Worm (Caenorhabditis elegans) whole organism, midembryonic: ENCODE data around the gene C01G6.9.
A peak's percentile ranks its signal among the peaks of the same experiment; 100 is the strongest.

Experiments used
- T22C8.4 ChIP-seq: fragments of 200-800 bp; sonication (Bioruptor generic); IDR thresholded peaks from 2 replicates; pipeline ENCODE4 v1.3.6; 2022; ENCODE audit warnings: missing genetic modification characterization, missing compliant biosample characterization
- cog-1 ChIP-seq: sonication (generic microtip); optimal IDR thresholded peaks from 2 replicates; lab custom pipeline; 2016; ENCODE audit warnings: missing genetic modification characterization, missing compliant biosample characterization
- flt-1 ChIP-seq: fragments of 200-800 bp; sonication (Bioruptor generic); IDR thresholded peaks from 2 replicates; pipeline ENCODE4 v1.3.6; 2022; ENCODE audit warnings: missing genetic modification characterization, missing compliant biosample characterization
- klf-2 ChIP-seq: fragments of 200-800 bp; sonication (Bioruptor generic); conservative IDR thresholded peaks from 2 replicates; pipeline ENCODE4 v1.3.6; 2022; ENCODE audit warnings: missing genetic modification reagents, missing genetic modification characterization, missing compliant biosample characterization
- med-1 ChIP-seq: sonication (generic microtip); optimal IDR thresholded peaks from 2 replicates; lab custom pipeline; 2017; ENCODE audit warnings: missing genetic modification characterization, mild to moderate bottlenecking, missing compliant biosample characterization, antibody characterized with exemption, missing genetic modification reagents; ENCODE audit not compliant: insufficient read depth
- ref-1 ChIP-seq: fragments of 200-800 bp; sonication (Bioruptor generic); conservative IDR thresholded peaks from 2 replicates; pipeline ENCODE4 v1.3.6; 2022; ENCODE audit warnings: missing genetic modification reagents, missing genetic modification characterization, missing compliant biosample characterization
- tab-1 ChIP-seq: fragments of 200-800 bp; sonication (Bioruptor generic); IDR thresholded peaks from 2 replicates; pipeline ENCODE4 v1.3.6; 2022; ENCODE audit warnings: missing genetic modification characterization, missing compliant biosample characterization
- ztf-23 ChIP-seq: fragments of 200-800 bp; sonication (Bioruptor generic); IDR thresholded peaks from 2 replicates; pipeline ENCODE4 v1.3.6; 2022; ENCODE audit warnings: missing genetic modification reagents, missing genetic modification characterization, missing compliant biosample characterization
- ztf-29 ChIP-seq: fragments of 200-800 bp; sonication (Bioruptor generic); IDR thresholded peaks from 2 replicates; pipeline ENCODE4 v1.3.6; 2022; ENCODE audit warnings: missing genetic modification reagents, missing genetic modification characterization, missing compliant biosample characterization

The C01G6.9 gene

DNA sequence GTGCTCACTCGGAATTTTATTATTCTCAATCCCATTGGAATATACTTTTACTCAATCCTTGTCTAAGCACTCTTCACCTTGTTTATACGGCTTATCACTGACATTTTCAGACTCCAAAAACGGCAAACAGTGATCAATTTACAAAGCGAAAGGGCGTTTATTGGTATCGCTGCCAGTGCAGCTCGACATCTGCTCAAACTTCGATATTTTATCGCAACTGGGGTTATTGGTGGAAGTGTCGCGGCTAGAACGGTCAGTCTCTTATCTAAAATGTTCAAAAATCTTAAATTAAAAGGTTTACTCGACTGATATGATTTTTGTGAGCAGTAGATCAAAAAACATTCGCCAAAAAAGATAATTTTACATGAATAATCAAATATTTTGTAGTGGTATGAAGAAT, 29.9 kb upstream of the C01G6.9 start:
- TF ChIP-seq ztf-29 = no peak
- no peak for TF ChIP-seq ztf-23
- TF ChIP-seq flt-1 (GFP tag; lab: Robert Waterston, UW) = no peak
- TF ChIP-seq tab-1 (GFP tag; lab: Robert Waterston, UW) = no peak
- TF ChIP-seq ref-1 = no peak
- TF ChIP-seq klf-2 (GFP tag; lab: Robert Waterston, UW) = no peak
- TF ChIP-seq cog-1 (tag; lab: Kevin White, UChicago) = no peak
- no peak for TF ChIP-seq med-1 (GFP tag; lab: Kevin White, UChicago)
- no peak for TF ChIP-seq T22C8.4 (GFP tag; lab: Robert Waterston, UW)

DNA sequence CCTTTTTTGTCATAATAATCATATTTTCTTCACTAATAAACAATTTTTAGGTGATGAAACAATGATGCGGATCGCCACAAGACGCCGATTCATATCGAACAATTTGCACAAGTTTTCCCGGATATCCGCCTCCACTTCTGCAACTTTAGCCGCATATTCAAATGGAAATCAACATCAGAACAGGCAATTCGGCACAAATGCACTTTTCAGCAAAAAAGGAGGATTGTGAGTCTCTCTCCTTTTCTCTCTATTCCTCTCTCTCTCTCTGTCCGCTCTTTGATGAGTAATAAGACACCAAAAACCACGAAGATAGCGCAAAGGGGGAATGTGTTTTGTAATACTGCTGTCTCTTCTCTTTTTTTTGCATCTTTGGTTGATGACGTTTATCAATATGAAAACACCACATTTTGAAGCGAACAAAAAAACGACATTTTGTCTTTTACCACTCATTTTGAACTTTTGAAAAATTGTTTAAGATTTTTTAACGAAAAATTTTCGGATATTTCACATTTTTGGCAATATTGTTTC, 29.3 kb upstream of the C01G6.9 start, which contains the start of gene eat-3:
Gene eat-3, plus strand, starts transcription at position 51 of the 528 bp plus-strand sequence.
- TF ChIP-seq ref-1 = no peak
- TF ChIP-seq T22C8.4 (GFP tag; lab: Robert Waterston, UW) = no peak
- no peak for TF ChIP-seq flt-1 (GFP tag; lab: Robert Waterston, UW)
- no peak for TF ChIP-seq med-1 (GFP tag; lab: Kevin White, UChicago)
- TF ChIP-seq ztf-23 = peak; percentile 65
- TF ChIP-seq klf-2 (GFP tag; lab: Robert Waterston, UW) = no peak
- TF ChIP-seq ztf-29 = no peak

DNA sequence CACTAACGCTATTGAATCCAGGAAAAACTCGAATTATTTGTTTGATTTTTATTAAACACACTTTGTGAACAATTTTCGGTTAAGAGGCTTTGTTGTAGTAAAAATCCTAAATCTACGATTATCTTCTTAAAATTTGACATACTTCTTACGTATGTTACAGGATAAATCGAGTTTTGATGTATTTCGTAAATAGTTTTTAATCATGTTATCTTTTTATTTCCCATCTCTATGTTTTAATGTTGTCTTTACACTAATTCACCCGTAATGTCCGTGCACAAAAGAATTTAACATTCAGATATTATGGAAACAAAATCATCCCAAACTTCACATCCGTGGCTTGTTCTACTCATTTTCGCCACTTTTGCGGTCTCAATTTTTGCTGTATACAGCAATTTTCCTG, 28.0 kb upstream of the C01G6.9 start, which contains the start of gene egli-1:
Gene egli-1, plus strand, starts transcription at position 301 of the 400 bp plus-strand sequence.
- TF ChIP-seq cog-1 (tag; lab: Kevin White, UChicago) (no peak), ztf-23 (no peak), ref-1 (no peak)

DNA sequence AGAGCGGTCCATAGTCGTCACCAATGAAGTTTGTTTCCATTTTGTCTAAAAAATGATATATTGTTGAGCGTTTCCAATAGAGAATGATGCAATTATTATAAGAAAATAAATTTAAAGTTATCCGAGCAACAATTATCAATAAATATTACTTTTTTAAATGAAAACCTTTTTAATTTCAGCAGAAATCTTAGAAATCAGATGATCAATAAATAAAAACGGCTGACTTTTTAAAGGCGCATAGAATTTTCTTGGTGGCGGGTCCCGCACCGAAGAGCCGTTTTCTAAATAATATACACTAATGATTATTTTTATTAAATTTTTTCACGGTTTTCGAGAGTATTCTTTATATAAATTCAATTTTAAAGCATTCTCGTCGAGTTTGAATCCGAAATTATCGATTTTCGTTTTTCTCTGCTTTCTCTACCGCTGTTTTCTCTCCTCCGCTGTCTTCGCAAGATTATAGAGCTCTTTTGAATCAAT, 27.3 kb upstream of the C01G6.9 start, which contains the start of gene rab-39:
Gene rab-39, minus strand, starts transcription at position 51 of the 480 bp plus-strand sequence.
- TF ChIP-seq klf-2 (GFP tag; lab: Robert Waterston, UW) = no peak
- TF ChIP-seq cog-1 (tag; lab: Kevin White, UChicago) = no peak
- no peak for TF ChIP-seq ref-1
- TF ChIP-seq med-1 (GFP tag; lab: Kevin White, UChicago) = no peak
- TF ChIP-seq flt-1 (GFP tag; lab: Robert Waterston, UW) = no peak
- TF ChIP-seq T22C8.4 (GFP tag; lab: Robert Waterston, UW) = no peak
- no peak for TF ChIP-seq ztf-23
- TF ChIP-seq tab-1 (GFP tag; lab: Robert Waterston, UW) = no peak
- TF ChIP-seq ztf-29 = no peak

DNA sequence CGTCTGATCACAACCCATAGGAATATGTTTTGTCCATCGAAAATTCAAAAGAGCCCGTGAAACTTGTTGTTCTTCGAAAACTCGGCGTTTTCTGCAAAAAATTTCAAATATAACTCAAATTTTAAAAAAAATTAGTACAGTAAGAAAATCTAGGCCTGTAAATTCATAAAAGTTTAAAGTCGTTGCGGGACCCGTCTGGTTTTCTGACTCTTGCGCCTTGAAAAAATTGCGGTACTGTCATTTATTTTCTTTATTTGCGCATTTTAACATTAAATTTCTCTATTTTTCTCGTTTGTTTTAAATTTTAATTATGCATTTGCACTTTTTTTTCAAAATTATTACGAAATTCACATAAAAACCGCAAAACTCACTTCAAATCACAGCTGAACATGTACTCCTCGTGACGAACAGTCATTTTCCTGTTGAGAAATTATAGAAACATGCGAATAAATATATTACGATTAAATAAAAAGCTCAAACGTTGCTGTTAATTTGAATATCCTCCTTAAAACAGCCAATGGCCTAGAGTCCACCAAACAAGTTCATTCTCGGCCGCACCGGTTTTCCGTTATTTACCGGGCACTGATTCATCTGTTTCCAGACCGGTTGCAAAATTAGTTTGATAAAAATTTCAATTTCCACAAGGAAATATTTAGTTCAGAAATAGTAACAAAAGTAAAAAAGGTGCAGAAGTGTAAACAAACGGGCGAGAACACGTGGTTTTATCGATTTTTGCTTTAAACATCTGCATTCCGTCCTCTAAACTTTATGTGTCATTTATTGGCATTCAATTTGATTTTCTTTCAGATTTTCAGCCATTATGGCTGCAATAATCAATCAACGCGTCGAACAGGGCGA, 23.7 kb upstream of the C01G6.9 start, which contains the start of the genes csa-1 and wdfy-2:
Gene csa-1, minus strand, starts transcription at position 669 of the 858 bp plus-strand sequence.
Gene wdfy-2, plus strand, starts transcription at position 808 of the 858 bp plus-strand sequence.
- no peak for TF ChIP-seq med-1 (GFP tag; lab: Kevin White, UChicago)
- TF ChIP-seq ztf-29 = no peak
- TF ChIP-seq flt-1 (GFP tag; lab: Robert Waterston, UW) = no peak
- no peak for TF ChIP-seq klf-2 (GFP tag; lab: Robert Waterston, UW)
- TF ChIP-seq ref-1 = no peak
- TF ChIP-seq T22C8.4 (GFP tag; lab: Robert Waterston, UW) = no peak

DNA sequence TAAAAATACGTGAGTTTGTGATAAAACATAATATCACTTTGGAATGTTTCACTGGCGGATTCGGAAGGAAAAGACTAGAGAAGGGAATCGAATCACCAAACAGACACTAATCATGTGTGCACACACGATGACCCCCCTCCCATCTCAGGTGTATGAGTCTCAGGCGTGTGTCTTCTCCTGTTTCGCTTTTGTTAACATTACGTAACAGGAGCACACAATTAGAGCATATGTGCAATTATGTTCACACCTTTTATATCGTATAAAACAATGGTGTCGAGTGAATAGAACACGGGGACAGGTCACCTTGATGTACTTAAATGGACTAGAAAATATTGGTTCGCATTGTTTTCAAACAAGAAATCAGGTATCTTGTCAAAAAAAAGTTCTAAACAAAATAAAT, 21.2 kb upstream of the C01G6.9 start:
- no peak for TF ChIP-seq klf-2 (GFP tag; lab: Robert Waterston, UW)
- no peak for TF ChIP-seq ztf-29
- TF ChIP-seq med-1 (GFP tag; lab: Kevin White, UChicago) = no peak
- TF ChIP-seq T22C8.4 (GFP tag; lab: Robert Waterston, UW) = no peak
- no peak for TF ChIP-seq ztf-23
- no peak for TF ChIP-seq tab-1 (GFP tag; lab: Robert Waterston, UW)
- no peak for TF ChIP-seq ref-1
- TF ChIP-seq cog-1 (tag; lab: Kevin White, UChicago) = no peak
- TF ChIP-seq flt-1 (GFP tag; lab: Robert Waterston, UW) = no peak

DNA sequence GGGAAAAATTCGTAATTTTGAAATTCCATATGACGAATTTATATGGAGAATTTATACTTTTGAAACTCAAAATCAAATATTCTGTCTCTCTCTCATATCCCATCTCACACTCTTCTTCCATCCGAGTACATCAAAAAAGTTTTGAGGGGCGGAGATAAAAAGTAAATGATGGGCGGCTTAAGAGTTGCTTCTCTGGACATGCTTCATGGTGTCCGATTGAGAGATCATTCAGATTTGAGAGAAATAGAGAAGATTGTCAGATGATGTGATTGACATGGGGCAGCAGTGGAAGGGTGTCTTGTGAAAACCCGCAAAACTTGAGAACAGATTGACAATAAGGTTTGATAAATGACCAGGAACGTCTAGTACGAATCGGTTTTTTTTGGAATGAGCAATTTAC, 20.1 kb upstream of the C01G6.9 start:
- TF ChIP-seq ztf-23 (no peak), tab-1 (GFP tag; lab: Robert Waterston, UW) (no peak), T22C8.4 (GFP tag; lab: Robert Waterston, UW) (no peak), ztf-29 (no peak), klf-2 (GFP tag; lab: Robert Waterston, UW) (no peak), med-1 (GFP tag; lab: Kevin White, UChicago) (no peak), cog-1 (tag; lab: Kevin White, UChicago) (no peak), flt-1 (GFP tag; lab: Robert Waterston, UW) (no peak), ref-1 (no peak)

DNA sequence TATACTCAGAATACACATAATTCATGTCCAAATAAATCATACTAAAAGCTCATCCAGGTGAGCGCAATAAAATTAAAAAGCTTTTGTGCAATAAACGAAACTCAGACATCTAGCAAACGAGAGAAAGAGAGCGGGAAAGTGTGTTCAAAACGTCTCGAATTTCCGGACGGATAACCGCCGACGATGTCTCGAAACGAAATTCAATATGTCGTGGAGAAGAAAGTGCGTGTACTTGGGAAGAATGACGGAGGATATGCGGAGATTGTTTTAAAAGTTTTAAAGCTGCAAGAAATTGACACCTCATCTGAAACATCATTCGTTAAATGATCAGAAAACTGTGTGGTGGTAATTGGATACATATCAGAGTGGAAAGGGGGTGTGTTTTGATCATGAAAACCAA, 19.1 kb upstream of the C01G6.9 start:
- TF ChIP-seq cog-1 (tag; lab: Kevin White, UChicago) = no peak
- no peak for TF ChIP-seq med-1 (GFP tag; lab: Kevin White, UChicago)
- no peak for TF ChIP-seq ztf-23
- no peak for TF ChIP-seq ref-1
- no peak for TF ChIP-seq flt-1 (GFP tag; lab: Robert Waterston, UW)
- no peak for TF ChIP-seq ztf-29
- no peak for TF ChIP-seq tab-1 (GFP tag; lab: Robert Waterston, UW)

DNA sequence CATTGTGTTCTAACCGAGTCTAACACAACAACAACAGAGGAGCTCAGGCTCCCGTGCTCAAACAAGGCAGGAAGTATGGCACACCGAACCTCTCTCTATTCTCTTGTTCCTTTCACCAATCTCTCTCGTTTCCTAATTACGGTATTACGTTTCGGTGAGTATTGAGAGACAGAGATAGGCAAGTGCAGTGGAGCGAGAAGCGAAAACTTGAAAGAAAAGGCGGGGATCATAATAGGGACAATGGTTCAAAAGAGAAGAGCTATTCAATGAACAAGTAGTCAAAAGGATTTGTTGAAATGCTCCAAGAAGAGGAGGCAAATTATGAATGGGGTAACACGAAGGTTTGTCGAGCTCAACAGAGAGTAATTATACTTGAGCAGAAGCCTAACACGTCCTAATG, 17.7 kb upstream of the C01G6.9 start:
- TF ChIP-seq ztf-23 = no peak
- TF ChIP-seq ztf-29 = no peak

DNA sequence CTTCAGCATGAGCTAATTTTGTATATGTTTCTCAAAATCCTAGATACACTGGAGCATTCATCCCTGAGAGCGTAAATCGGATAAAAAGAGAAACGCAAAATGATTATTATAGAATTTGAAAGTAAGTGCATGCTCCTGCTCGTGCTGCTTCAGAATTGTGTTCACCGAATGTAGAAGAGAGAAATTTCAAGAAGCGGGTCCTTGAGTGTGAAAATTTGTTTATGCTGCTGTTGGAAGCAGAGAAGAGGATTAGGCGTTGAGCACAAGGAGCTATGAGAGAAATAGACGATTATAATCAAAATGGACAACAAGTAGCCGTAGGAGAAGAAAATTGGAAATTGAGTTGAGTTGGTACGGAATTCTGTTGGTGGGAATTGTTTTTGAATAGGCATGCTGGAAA, 16.1 kb upstream of the C01G6.9 start:
- TF ChIP-seq med-1 (GFP tag; lab: Kevin White, UChicago) (no peak), cog-1 (tag; lab: Kevin White, UChicago) (no peak), ztf-23 (no peak), klf-2 (GFP tag; lab: Robert Waterston, UW) (no peak), ztf-29 (no peak), flt-1 (GFP tag; lab: Robert Waterston, UW) (no peak), tab-1 (GFP tag; lab: Robert Waterston, UW) (no peak), ref-1 (no peak), T22C8.4 (GFP tag; lab: Robert Waterston, UW) (no peak)
